Worm (Caenorhabditis elegans): ENCODE measurements around the gene nhr-291.

ce11 chrV:15367770-15368169 is 49.0 kb downstream of the nhr-291 start:
- TF ChIP-seq ama-1 (optimal IDR thresholded peaks at IDR 0.05) (no peak), tbx-11 (GFP tag; IDR thresholded peaks at IDR 0.05) (no peak), F13C5.2 (tag; optimal IDR thresholded peaks at IDR 0.05) (no peak), tbx-37 (GFP tag; conservative IDR thresholded peaks at IDR 0.05) (no peak), tra-4 (tag; optimal IDR thresholded peaks at IDR 0.05) (no peak), flt-1 (GFP tag; IDR thresholded peaks at IDR 0.05) (no peak), sea-1 (GFP tag; conservative IDR thresholded peaks at IDR 0.05) (no peak), hnd-1 (tag; optimal IDR thresholded peaks at IDR 0.05) (no peak), B0310.2 (tag; optimal IDR thresholded peaks at IDR 0.05) (no peak)

All from whole organism, early embryonic.